Fruit fly (Drosophila melanogaster) whole organism, embryonic: Measurements from ENCODE around the gene AspRS-m.

Experiments
- Ada2b ChIP-seq: fragments of 200-800 bp; sonication (Bioruptor generic); IDR thresholded peaks from 2 replicates; pipeline ENCODE4 v1.3.6; 2022; ENCODE audit warnings: missing biosample characterization, missing genetic modification characterization
- BtbVII ChIP-seq: fragments of 200-800 bp; sonication (Bioruptor generic); optimal IDR thresholded peaks from 3 replicates; lab custom pipeline; 2017; ENCODE audit warnings: missing biosample characterization, mild to moderate bottlenecking, missing genetic modification characterization
- CG11723 ChIP-seq: fragments of 200-800 bp; sonication (Bioruptor generic); optimal IDR thresholded peaks from 2 replicates; lab custom pipeline; 2017; ENCODE audit warnings: missing biosample characterization, mild to moderate bottlenecking, missing genetic modification characterization
- CG13424 ChIP-seq: fragments of 200-800 bp; sonication (Bioruptor generic); optimal IDR thresholded peaks from 2 replicates; lab custom pipeline; 2019; ENCODE audit warnings: missing biosample characterization, mild to moderate bottlenecking, missing genetic modification characterization, moderate library complexity
- CG15479 ChIP-seq: fragments of 200-800 bp; sonication (Bioruptor generic); optimal IDR thresholded peaks from 3 replicates; lab custom pipeline; 2019; ENCODE audit warnings: missing biosample characterization, mild to moderate bottlenecking, missing genetic modification characterization, moderate library complexity
- CG16863 ChIP-seq: fragments of 200-800 bp; sonication (Bioruptor generic); optimal IDR thresholded peaks from 3 replicates; lab custom pipeline; 2016; ENCODE audit warnings: missing biosample characterization, missing genetic modification characterization
- CG17802 ChIP-seq: fragments of 200-800 bp; sonication (Bioruptor generic); optimal IDR thresholded peaks from 2 replicates; lab custom pipeline; 2018; ENCODE audit warnings: missing biosample characterization, mild to moderate bottlenecking, missing genetic modification characterization, moderate library complexity
- CG17912 ChIP-seq: fragments of 200-800 bp; sonication (Bioruptor generic); optimal IDR thresholded peaks from 2 replicates; lab custom pipeline; 2018; ENCODE audit warnings: missing biosample characterization, mild to moderate bottlenecking, missing genetic modification characterization
- CG1832 ChIP-seq: fragments of 200-800 bp; sonication (Bioruptor generic); optimal IDR thresholded peaks from 2 replicates; lab custom pipeline; 2017; ENCODE audit warnings: missing biosample characterization, mild to moderate bottlenecking, missing genetic modification characterization, inconsistent platforms
- CG18764 ChIP-seq: fragments of 200-800 bp; sonication (Bioruptor generic); optimal IDR thresholded peaks from 3 replicates; lab custom pipeline; 2016; ENCODE audit warnings: missing biosample characterization, missing genetic modification characterization
- CG2199 ChIP-seq: fragments of 200-800 bp; sonication (Bioruptor generic); IDR thresholded peaks from 3 replicates; pipeline ENCODE4 v1.3.6; 2022; ENCODE audit warnings: missing biosample characterization, missing genetic modification characterization
- CG2202 ChIP-seq: fragments of 200-800 bp; sonication (Bioruptor generic); optimal IDR thresholded peaks from 2 replicates; lab custom pipeline; 2018; ENCODE audit warnings: missing biosample characterization, mild to moderate bottlenecking, missing genetic modification characterization
- CG30431 ChIP-seq: fragments of 200-800 bp; sonication (Bioruptor generic); optimal IDR thresholded peaks from 2 replicates; lab custom pipeline; 2017; ENCODE audit warnings: missing biosample characterization, missing genetic modification characterization
- CG3065 ChIP-seq: fragments of 200-800 bp; sonication (Bioruptor generic); optimal IDR thresholded peaks from 2 replicates; lab custom pipeline; 2016; ENCODE audit warnings: missing biosample characterization, missing genetic modification characterization
- CG31441 ChIP-seq: fragments of 200-800 bp; sonication (Bioruptor generic); IDR thresholded peaks from 2 replicates; pipeline ENCODE4 v1.3.6; 2022; ENCODE audit warnings: missing biosample characterization, missing genetic modification characterization
- CG32767 ChIP-seq: fragments of 200-800 bp; sonication (Bioruptor generic); IDR thresholded peaks from 2 replicates; pipeline ENCODE4 v1.3.6; 2022; ENCODE audit warnings: missing biosample characterization, missing genetic modification characterization
- CG4360 ChIP-seq: fragments of 200-800 bp; sonication (Bioruptor generic); IDR thresholded peaks from 2 replicates; pipeline ENCODE4 v1.3.6; 2022; ENCODE audit warnings: missing biosample characterization, missing genetic modification characterization
- CG4730 ChIP-seq: fragments of 200-800 bp; sonication (Bioruptor generic); IDR thresholded peaks from 2 replicates; pipeline ENCODE4 v1.3.6; 2022; ENCODE audit warnings: missing biosample characterization, missing genetic modification characterization
- CG9437 ChIP-seq: fragments of 200-800 bp; sonication (Bioruptor generic); optimal IDR thresholded peaks from 2 replicates; lab custom pipeline; 2018; ENCODE audit warnings: missing biosample characterization, mild to moderate bottlenecking, missing genetic modification characterization
- CTCF ChIP-seq: fragments of 200-800 bp; sonication (Bioruptor generic); optimal IDR thresholded peaks from 2 replicates; lab custom pipeline; 2017; ENCODE audit warnings: missing biosample characterization, mild to moderate bottlenecking, missing genetic modification characterization, moderate library complexity
- Deaf1 ChIP-seq: fragments of 200-800 bp; optimal IDR thresholded peaks from 3 replicates; lab custom pipeline; 2019; ENCODE audit warnings: missing biosample characterization, mild to moderate bottlenecking, missing genetic modification characterization, moderate library complexity
- Gsc ChIP-seq: fragments of 200-800 bp; sonication (Bioruptor generic); IDR thresholded peaks from 2 replicates; pipeline ENCODE4 v1.3.6; 2022; ENCODE audit warnings: missing biosample characterization, missing genetic modification characterization
- HLH3B ChIP-seq: fragments of 200-800 bp; sonication (Bioruptor generic); IDR thresholded peaks from 2 replicates; pipeline ENCODE4 v1.3.6; 2022; ENCODE audit warnings: missing biosample characterization, missing genetic modification characterization
- HLH4C ChIP-seq: fragments of 200-800 bp; sonication (Bioruptor generic); IDR thresholded peaks from 3 replicates; pipeline ENCODE4 v1.3.6; 2022; ENCODE audit warnings: missing biosample characterization, missing genetic modification characterization; ENCODE audit not compliant: partially characterized antibody
- Hr39 ChIP-seq: fragments of >200 bp; optimal IDR thresholded peaks from 2 replicates; lab custom pipeline; 2017
- Jarid2 ChIP-seq: fragments of 200-800 bp; sonication (Bioruptor generic); optimal IDR thresholded peaks from 3 replicates; lab custom pipeline; 2017; ENCODE audit warnings: mild to moderate bottlenecking, missing biosample characterization, missing genetic modification reagents, missing genetic modification characterization
- Lim3 ChIP-seq: fragments of 200-800 bp; sonication (Bioruptor generic); IDR thresholded peaks from 2 replicates; pipeline ENCODE4 v1.3.6; 2022; ENCODE audit warnings: missing biosample characterization, missing genetic modification characterization
- Nf-YC ChIP-seq: fragments of 200-800 bp; optimal IDR thresholded peaks from 3 replicates; lab custom pipeline; 2019; ENCODE audit warnings: missing biosample characterization, mild to moderate bottlenecking, missing genetic modification characterization, moderate library complexity
- Pdp1 ChIP-seq, 2 experiments: fragments of 200-800 bp; sonication (Bioruptor generic); optimal IDR thresholded peaks; 3 replicates each; lab custom pipeline; 2016; ENCODE audit warnings: missing biosample characterization in 2 of 2, missing genetic modification characterization in 2 of 2, mild to moderate bottlenecking in 1 of 2, moderate library complexity in 1 of 2
- Six4 ChIP-seq: fragments of 200-800 bp; sonication (Bioruptor generic); optimal IDR thresholded peaks from 2 replicates; lab custom pipeline; 2016; ENCODE audit warnings: missing biosample characterization, missing genetic modification characterization
- ato ChIP-seq: fragments of 200-800 bp; sonication (Bioruptor generic); IDR thresholded peaks from 2 replicates; pipeline ENCODE4 v1.3.6; 2022; ENCODE audit warnings: missing biosample characterization, missing genetic modification characterization; ENCODE audit not compliant: partially characterized antibody
- caup ChIP-seq: fragments of 200-800 bp; sonication (Bioruptor generic); optimal IDR thresholded peaks from 3 replicates; lab custom pipeline; 2017; ENCODE audit warnings: missing biosample characterization, mild to moderate bottlenecking, missing genetic modification characterization, moderate library complexity; ENCODE audit not compliant: severe bottlenecking
- ci ChIP-seq: fragments of 200-800 bp; sonication (Bioruptor generic); IDR thresholded peaks from 3 replicates; pipeline ENCODE4 v1.3.6; 2022; ENCODE audit warnings: missing biosample characterization, missing genetic modification characterization
- dati ChIP-seq: fragments of 200-800 bp; sonication (Bioruptor generic); IDR thresholded peaks from 2 replicates; pipeline ENCODE4 v1.3.6; 2022; ENCODE audit warnings: missing biosample characterization, missing genetic modification characterization
- ftz-f1 ChIP-seq: fragments of 200-800 bp; sonication (Bioruptor generic); optimal IDR thresholded peaks from 2 replicates; lab custom pipeline; 2016; ENCODE audit warnings: missing biosample characterization, missing genetic modification characterization
- gfzf ChIP-seq: fragments of 200-800 bp; sonication (Bioruptor generic); optimal IDR thresholded peaks from 2 replicates; lab custom pipeline; 2016; ENCODE audit warnings: missing biosample characterization, mild to moderate bottlenecking, missing genetic modification characterization, moderate library complexity
- gro ChIP-seq: fragments of 200-800 bp; sonication (Bioruptor generic); optimal IDR thresholded peaks from 2 replicates; lab custom pipeline; 2016; ENCODE audit warnings: missing biosample characterization, missing genetic modification characterization
- lbe ChIP-seq: fragments of 200-800 bp; sonication (Bioruptor generic); optimal IDR thresholded peaks from 2 replicates; lab custom pipeline; 2016; ENCODE audit warnings: missing biosample characterization, mild to moderate bottlenecking, missing genetic modification characterization
- lmd ChIP-seq: fragments of 200-800 bp; sonication (Bioruptor generic); IDR thresholded peaks from 2 replicates; pipeline ENCODE4 v1.3.6; 2022; ENCODE audit warnings: missing biosample characterization, missing genetic modification characterization
- luna ChIP-seq: fragments of 200-800 bp; sonication (Bioruptor generic); optimal IDR thresholded peaks from 2 replicates; lab custom pipeline; 2016; ENCODE audit warnings: missing biosample characterization, missing genetic modification characterization
- mam ChIP-seq: fragments of 200-800 bp; sonication (Bioruptor generic); optimal IDR thresholded peaks from 3 replicates; lab custom pipeline; 2016; ENCODE audit warnings: missing biosample characterization, missing genetic modification characterization
- mld ChIP-seq: fragments of 200-800 bp; sonication (Bioruptor generic); IDR thresholded peaks from 3 replicates; pipeline ENCODE4 v1.3.6; 2022; ENCODE audit warnings: missing biosample characterization, missing genetic modification characterization; ENCODE audit not compliant: partially characterized antibody
- pan ChIP-seq, 4 experiments: fragments of >200 bp in 3 of 4; fragments of 200-800 bp in 1 of 4; sonication (Bioruptor generic) in 1 of 4; optimal IDR thresholded peaks in 3 of 4; IDR thresholded peaks in 1 of 4; 2 replicates each; pipeline versions ENCODE4 v1.3.6 to Lab custom; 2017 to 2022; ENCODE audit warnings: missing biosample characterization in 2 of 4, missing genetic modification characterization in 2 of 4, mixed read lengths in 1 of 4
- ranshi ChIP-seq: fragments of 200-800 bp; sonication (Bioruptor generic); IDR thresholded peaks from 2 replicates; pipeline ENCODE4 v1.3.6; 2022; ENCODE audit warnings: missing biosample characterization, missing genetic modification characterization
- ro ChIP-seq: fragments of 200-800 bp; sonication (Bioruptor generic); IDR thresholded peaks from 2 replicates; pipeline ENCODE4 v1.3.6; 2022; ENCODE audit warnings: missing biosample characterization, missing genetic modification characterization
- row ChIP-seq: fragments of 200-800 bp; sonication (Bioruptor generic); IDR thresholded peaks from 3 replicates; pipeline ENCODE4 v1.3.6; 2022; ENCODE audit warnings: missing biosample characterization, missing genetic modification characterization
- sd ChIP-seq: fragments of 200-800 bp; sonication (Bioruptor generic); optimal IDR thresholded peaks from 3 replicates; lab custom pipeline; 2018; ENCODE audit warnings: missing biosample characterization, mild to moderate bottlenecking, missing genetic modification characterization, moderate library complexity
- seq ChIP-seq: fragments of 200-800 bp; sonication (Bioruptor generic); IDR thresholded peaks from 2 replicates; pipeline ENCODE4 v1.3.6; 2022; ENCODE audit warnings: missing biosample characterization, missing genetic modification characterization
- tin ChIP-seq: fragments of 200-800 bp; sonication (Bioruptor generic); optimal IDR thresholded peaks from 3 replicates; lab custom pipeline; 2016; ENCODE audit warnings: missing biosample characterization, missing genetic modification characterization
- trh ChIP-seq: fragments of 200-800 bp; sonication (Bioruptor generic); optimal IDR thresholded peaks from 2 replicates; lab custom pipeline; 2016; ENCODE audit warnings: missing biosample characterization, missing genetic modification characterization
- vfl ChIP-seq: fragments of 200-800 bp; sonication (Bioruptor generic); optimal IDR thresholded peaks from 2 replicates; lab custom pipeline; 2016; ENCODE audit warnings: missing biosample characterization, missing genetic modification characterization
- vnd ChIP-seq: fragments of 200-800 bp; sonication (Bioruptor generic); IDR thresholded peaks from 3 replicates; pipeline ENCODE4 v1.3.6; 2022; ENCODE audit warnings: missing biosample characterization, missing genetic modification characterization; ENCODE audit not compliant: partially characterized antibody

AspRS-m gene

DNA sequence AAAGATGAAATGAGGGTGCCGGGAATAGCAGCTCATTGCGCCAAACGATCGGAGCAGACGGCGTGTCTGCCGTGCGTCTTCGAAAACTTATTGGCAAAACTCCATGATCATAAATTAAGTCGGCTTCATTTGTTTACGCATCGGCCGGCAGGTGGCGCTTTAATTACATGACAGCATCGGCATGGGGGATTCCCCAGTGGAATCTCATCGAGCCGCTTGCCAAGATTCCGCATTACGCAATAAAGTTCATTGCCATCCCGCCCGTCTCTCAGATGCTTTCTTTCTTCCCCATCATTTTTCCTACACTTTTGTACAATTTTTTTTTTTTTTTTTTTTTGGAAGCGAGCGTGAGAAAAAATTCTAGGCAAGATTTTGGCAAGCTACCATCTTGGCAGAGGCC lies 49.7 kb downstream of the AspRS-m start:
- no peak for TF ChIP-seq pan (optimal IDR thresholded peaks at IDR 0.05; lab: Kevin White, UChicago)
- no peak for TF ChIP-seq pan (GFP tag; optimal IDR thresholded peaks at IDR 0.05 in 1 of 2, IDR thresholded peaks at IDR 0.05 in 1 of 2)
- no peak for TF ChIP-seq lbe (GFP tag; lab: Kevin White, UChicago)
- no peak for TF ChIP-seq CG9437 (GFP tag; lab: Kevin White, UChicago)
- no peak for TF ChIP-seq BtbVII (GFP tag; lab: Kevin White, UChicago)
- no peak for TF ChIP-seq CG3065
- 0 out of 3 replicates have a peak, but pooled peaks have one; percentile 32 for TF ChIP-seq mld (GFP tag; lab: Robert Waterston, UW)
- no peak for TF ChIP-seq trh (GFP tag; lab: Kevin White, UChicago)
- peak; percentile 86 for TF ChIP-seq sd
- no peak for TF ChIP-seq Ada2b (GFP tag; lab: Robert Waterston, UW)
- no peak for TF ChIP-seq CG17912 (GFP tag; lab: Kevin White, UChicago)
- TF ChIP-seq CG2202 (tag; lab: Kevin White, UChicago) = no peak
- TF ChIP-seq gro = peak; percentile 44
- no peak for TF ChIP-seq Gsc (GFP tag; lab: Robert Waterston, UW)
- no peak for TF ChIP-seq HLH3B
- TF ChIP-seq Six4 (GFP tag; lab: Kevin White, UChicago) = no peak
- no peak for TF ChIP-seq CG30431 (GFP tag; lab: Kevin White, UChicago)
- no peak for TF ChIP-seq gfzf (GFP tag; lab: Kevin White, UChicago)
- TF ChIP-seq CG13424 (tag; lab: Kevin White, UChicago) = no peak
- TF ChIP-seq lmd (GFP tag; lab: Robert Waterston, UW) = 0 out of 2 replicates have a peak, but pooled peaks have one; percentile 10
- TF ChIP-seq dati = no peak
- TF ChIP-seq CG17802 (tag; lab: Kevin White, UChicago) = no peak
- peak in 1 of 2 experiments; percentile 85 for TF ChIP-seq Pdp1 (GFP tag; optimal IDR thresholded peaks at IDR 0.05; lab: Kevin White, UChicago)
- no peak for TF ChIP-seq ro (GFP tag; lab: Robert Waterston, UW)
- no peak for TF ChIP-seq Lim3 (GFP tag; lab: Robert Waterston, UW)
- no peak for TF ChIP-seq ato (GFP tag; lab: Robert Waterston, UW)
- peak; percentile 76 for TF ChIP-seq CTCF (GFP tag; lab: Kevin White, UChicago)
- no peak for TF ChIP-seq luna
- TF ChIP-seq caup = no peak
- no peak for TF ChIP-seq vfl (GFP tag; lab: Kevin White, UChicago)

DNA sequence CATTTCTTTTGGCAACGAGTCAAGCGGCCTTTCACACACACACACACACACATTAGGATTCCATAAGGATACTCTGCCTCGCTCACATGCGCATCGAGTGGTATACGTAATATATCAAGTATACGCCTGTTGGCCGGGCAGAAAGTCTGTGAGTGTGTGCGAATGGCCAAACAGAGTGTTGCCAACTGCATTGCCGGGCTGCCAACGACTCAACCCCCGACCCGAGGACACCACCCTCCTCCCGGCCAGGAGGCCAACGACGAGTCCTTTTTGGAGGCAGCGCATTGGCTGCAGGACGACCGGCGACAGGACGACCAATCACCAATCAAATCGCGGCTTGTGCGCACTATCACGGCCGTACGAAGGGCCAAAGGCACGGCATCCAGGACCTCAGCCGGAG lies 50.8 kb downstream of the AspRS-m start:
- TF ChIP-seq CG4730 (GFP tag; lab: Robert Waterston, UW) (no peak), CG32767 (GFP tag; lab: Robert Waterston, UW) (no peak), mam (GFP tag; lab: Kevin White, UChicago) (no peak), CG4360 (GFP tag; lab: Robert Waterston, UW) (no peak), Deaf1 (tag; lab: Kevin White, UChicago) (peak; percentile 68), CG18764 (GFP tag; lab: Kevin White, UChicago) (no peak), ranshi (GFP tag; lab: Robert Waterston, UW) (no peak), Jarid2 (no peak), CG16863 (no peak), ci (GFP tag; lab: Robert Waterston, UW) (0 out of 3 replicates have a peak, but pooled peaks have one; percentile 8), Hr39 (lab: Kevin White, UChicago) (no peak), Lim3 (GFP tag; lab: Robert Waterston, UW) (no peak), CG15479 (GFP tag; lab: Kevin White, UChicago) (no peak), ftz-f1 (no peak), mld (GFP tag; lab: Robert Waterston, UW) (no peak), seq (GFP tag; lab: Robert Waterston, UW) (no peak), vnd (GFP tag; lab: Robert Waterston, UW) (no peak), Nf-YC (tag; lab: Kevin White, UChicago) (peak; percentile 92), row (GFP tag; lab: Robert Waterston, UW) (no peak), CG31441 (GFP tag; lab: Robert Waterston, UW) (no peak), HLH4C (GFP tag; lab: Robert Waterston, UW) (0 out of 3 replicates have a peak, but pooled peaks have one; percentile 26), CG2199 (GFP tag; lab: Robert Waterston, UW) (no peak), CG11723 (GFP tag; lab: Kevin White, UChicago) (no peak), CG1832 (GFP tag; lab: Kevin White, UChicago) (peak; percentile 6), tin (GFP tag; lab: Kevin White, UChicago) (no peak)
